Worm (Caenorhabditis elegans) whole organism, L4 larva: Measurements from ENCODE around the gene ech-3.

ENCODE experiments used
- ceh-20 ChIP-seq: fragments of 200-800 bp; sonication (Bioruptor generic); IDR thresholded peaks from 2 replicates; pipeline ENCODE4 v1.3.6; 2022; ENCODE audit warnings: missing genetic modification reagents, missing genetic modification characterization, missing compliant biosample characterization
- ctbp-1 ChIP-seq: fragments of 200-800 bp; sonication (Bioruptor generic); IDR thresholded peaks from 2 replicates; pipeline ENCODE4 v1.3.6; 2022; ENCODE audit warnings: missing genetic modification reagents, missing genetic modification characterization, missing compliant biosample characterization
- hlh-11 ChIP-seq: fragments of 200-800 bp; sonication (Bioruptor generic); optimal IDR thresholded peaks from 2 replicates; lab custom pipeline; 2018; ENCODE audit warnings: mild to moderate bottlenecking, missing genetic modification characterization, missing compliant biosample characterization
- lsy-2 ChIP-seq, 2 experiments: fragments of 150-350 bp in 1 of 2; sonication (generic microtip) in 1 of 2; optimal IDR thresholded peaks; 2 replicates each; lab custom pipeline; 2014 to 2017; ENCODE audit warnings: missing biosample characterization in 2 of 2, missing genetic modification characterization in 2 of 2
- nhr-28 ChIP-seq: fragments of 150-350 bp; optimal IDR thresholded peaks from 2 replicates; lab custom pipeline; 2014; ENCODE audit warnings: missing biosample characterization, missing genetic modification characterization
- nhr-76 ChIP-seq: fragments of 150-350 bp; optimal IDR thresholded peaks from 2 replicates; lab custom pipeline; 2014; ENCODE audit warnings: missing biosample characterization, missing genetic modification characterization
- snpc-4 ChIP-seq: fragments of 150-350 bp; optimal IDR thresholded peaks from 2 replicates; lab custom pipeline; 2014; ENCODE audit warnings: missing biosample characterization, missing genetic modification characterization

DNA sequence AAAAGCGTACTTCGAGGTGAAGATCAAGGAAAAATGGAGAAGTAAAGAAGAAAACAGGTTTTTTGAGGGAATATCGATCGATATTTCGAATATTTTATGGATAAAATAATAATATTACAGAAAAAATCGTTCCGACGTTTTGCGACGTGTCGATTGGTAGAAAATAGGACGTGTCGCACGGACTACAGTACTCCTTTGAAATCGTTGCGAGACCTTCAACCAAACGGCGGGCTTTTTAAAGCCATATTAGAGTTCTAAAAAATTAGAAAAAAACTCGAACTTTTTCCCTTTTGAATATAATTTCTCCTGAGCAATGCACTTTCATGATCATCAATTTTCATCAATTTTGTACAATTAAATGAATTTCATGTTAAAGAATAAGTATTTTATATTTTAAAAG is 11.9 kb upstream of the ech-3 start, which contains the start of gene Y97E10AR.4:
- TF ChIP-seq ceh-20 (GFP tag; lab: Robert Waterston, UW) (no peak), lsy-2 (tag; optimal IDR thresholded peaks at IDR 0.05; lab: Kevin White, UChicago) (no peak), snpc-4 (no peak), nhr-76 (tag; lab: Kevin White, UChicago) (no peak), hlh-11 (tag; lab: Kevin White, UChicago) (no peak), ctbp-1 (no peak), nhr-28 (no peak)
